Worm (Caenorhabditis elegans) whole organism, early embryonic: ENCODE results near the gene nhr-1.

ENCODE experiments used
- F13C5.2 ChIP-seq: sonication (generic microtip); optimal IDR thresholded peaks from 2 replicates; lab custom pipeline; 2017; ENCODE audit warnings: mild to moderate bottlenecking, missing genetic modification characterization, inconsistent platforms, missing compliant biosample characterization
- ama-1 ChIP-seq: fragments of 150-350 bp; optimal IDR thresholded peaks from 2 replicates; lab custom pipeline; 2014
- ceh-36 ChIP-seq: sonication (generic microtip); optimal IDR thresholded peaks from 2 replicates; lab custom pipeline; 2016; ENCODE audit warnings: missing genetic modification characterization, inconsistent platforms, missing compliant biosample characterization
- ets-7 ChIP-seq: sonication (generic microtip); optimal IDR thresholded peaks from 2 replicates; lab custom pipeline; 2016; ENCODE audit warnings: missing genotype, missing genetic modification characterization, missing compliant biosample characterization
- hmg-4 ChIP-seq: fragments of 200-800 bp; sonication (Bioruptor generic); optimal IDR thresholded peaks from 2 replicates; lab custom pipeline; 2018; ENCODE audit warnings: mild to moderate bottlenecking, missing genetic modification characterization, missing compliant biosample characterization
- sea-1 ChIP-seq: fragments of 200-800 bp; sonication (Bioruptor generic); conservative IDR thresholded peaks from 2 replicates; pipeline ENCODE4 v1.3.6; 2022; ENCODE audit warnings: missing genetic modification characterization, missing compliant biosample characterization
- tra-4 ChIP-seq: sonication (generic microtip); optimal IDR thresholded peaks from 2 replicates; lab custom pipeline; 2017; ENCODE audit warnings: missing genetic modification characterization, missing compliant biosample characterization

DNA sequence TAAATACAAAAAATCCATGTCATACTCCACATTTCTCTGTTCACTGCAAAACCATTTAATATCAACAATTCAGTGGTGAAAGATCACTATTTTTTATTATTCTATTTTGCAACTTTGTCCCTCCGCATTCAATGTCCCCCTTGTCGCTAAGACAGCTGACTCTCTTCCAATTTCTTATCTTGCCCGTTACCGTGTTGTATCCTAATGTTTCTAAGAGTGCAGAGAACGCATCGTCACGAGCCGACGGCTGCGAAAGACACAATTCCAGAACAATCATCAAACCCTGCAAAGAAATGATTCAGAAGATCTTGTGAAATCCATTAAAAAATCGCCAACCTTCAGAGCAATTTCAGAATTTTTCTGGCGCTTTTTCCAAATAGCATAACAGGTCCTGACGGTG lies 40.9 kb upstream of the nhr-1 start:
- TF ChIP-seq hmg-4 (GFP tag; lab: Kevin White, UChicago) (no peak), tra-4 (tag; lab: Kevin White, UChicago) (no peak), F13C5.2 (tag; lab: Kevin White, UChicago) (no peak), ets-7 (tag; lab: Kevin White, UChicago) (no peak), ama-1 (lab: Kevin White, UChicago) (no peak), ceh-36 (tag; lab: Kevin White, UChicago) (no peak), sea-1 (GFP tag; lab: Robert Waterston, UW) (no peak)
